Worm (Caenorhabditis elegans): ENCODE measurements around the gene D1054.8.

Gene D1054.8

ce11 chrV:10768892-10769291 lies 15.2 kb upstream of the D1054.8 start:
- TF ChIP-seq nfya-1 (tag; optimal IDR thresholded peaks at IDR 0.05; ENCODE audit: insufficient read depth) (no peak), tbx-2 (tag; optimal IDR thresholded peaks at IDR 0.05) (no peak), lin-15B (tag; optimal IDR thresholded peaks at IDR 0.05) (no peak), unc-62 (GFP tag; optimal IDR thresholded peaks at IDR 0.05) (no peak)

- TF ChIP-seq pha-4 (tag; optimal IDR thresholded peaks at IDR 0.05) (peak; percentile 47), elt-2 (tag; optimal IDR thresholded peaks at IDR 0.05) (peak; percentile 19), nfya-1 (tag; optimal IDR thresholded peaks at IDR 0.05; ENCODE audit: insufficient read depth) (no peak), egl-5 (tag; optimal IDR thresholded peaks at IDR 0.05) (peak; percentile 71), lin-39 (tag; optimal IDR thresholded peaks at IDR 0.05) (peak; percentile 37), fkh-10 (GFP tag; optimal IDR thresholded peaks at IDR 0.05) (no peak), pqm-1 (tag; optimal IDR thresholded peaks at IDR 0.05) (peak; percentile 1), ceh-28 (tag; optimal IDR thresholded peaks at IDR 0.05) (no peak), nhr-25 (tag; optimal IDR thresholded peaks at IDR 0.05) (no peak), lin-15B (tag; optimal IDR thresholded peaks at IDR 0.05) (peak; percentile 20), eor-1 (tag; optimal IDR thresholded peaks at IDR 0.05) (no peak), snpc-4 (tag; optimal IDR thresholded peaks at IDR 0.05) (peak; percentile 49), aly-2 (tag; optimal IDR thresholded peaks at IDR 0.05) (no peak), tbx-2 (tag; optimal IDR thresholded peaks at IDR 0.05) (no peak), skn-1 (tag; optimal IDR thresholded peaks at IDR 0.05) (peak; percentile 83), nhr-77 (tag; optimal IDR thresholded peaks at IDR 0.05) (no peak), nhr-43 (tag; optimal IDR thresholded peaks at IDR 0.05; ENCODE audit: poor library complexity, severe bottlenecking) (no peak), jun-1 (tag; optimal IDR thresholded peaks at IDR 0.05) (no peak), unc-39 (tag; optimal IDR thresholded peaks at IDR 0.05) (no peak)
These were observed 14.1 kb upstream of the D1054.8 start, which contains the start of the genes D1054.1 and pas-2 for ce11 chrV:10770026-10770425. Gene D1054.1 (minus strand): TSS chrV:10770217. Gene pas-2 (plus strand): TSS chrV:10770368.

ce11 chrV:10771390-10771789 lies 12.7 kb upstream of the D1054.8 start, which contains the start of gene D1054.3:
Gene D1054.3 (plus strand): TSS chrV:10771451.
- TF ChIP-seq aly-2 (tag; optimal IDR thresholded peaks at IDR 0.05), result no peak
- no peak for TF ChIP-seq mml-1 (tag; optimal IDR thresholded peaks at IDR 0.05)
- no peak for TF ChIP-seq pha-4 (tag; optimal IDR thresholded peaks at IDR 0.05)
- TF ChIP-seq nfya-1 (tag; optimal IDR thresholded peaks at IDR 0.05; ENCODE audit: insufficient read depth), result no peak

ce11 chrV:10773216-10773615 lies 10.9 kb upstream of the D1054.8 start:
- TF ChIP-seq nhr-23 (tag; optimal IDR thresholded peaks at IDR 0.05), result no peak

ce11 chrV:10776528-10777055 lies 7.5 kb upstream of the D1054.8 start, which contains the start of gene D1054.5:
Gene D1054.5 (minus strand): TSS chrV:10776578.
- TF ChIP-seq pqm-1 (tag; optimal IDR thresholded peaks at IDR 0.05) (peak; percentile 91), nhr-28 (tag; optimal IDR thresholded peaks at IDR 0.05) (no peak), R02D3.7 (tag; optimal IDR thresholded peaks at IDR 0.05) (no peak), fkh-10 (GFP tag; optimal IDR thresholded peaks at IDR 0.05) (no peak), daf-12 (tag; optimal IDR thresholded peaks at IDR 0.05) (no peak), ceh-9 (tag; optimal IDR thresholded peaks at IDR 0.05) (no peak), sea-2 (GFP tag; optimal IDR thresholded peaks at IDR 0.05) (no peak), zag-1 (tag; optimal IDR thresholded peaks at IDR 0.05) (no peak), elt-2 (tag; optimal IDR thresholded peaks at IDR 0.05) (peak; percentile 94), nhr-77 (tag; optimal IDR thresholded peaks at IDR 0.05) (no peak), unc-62 (GFP tag; optimal IDR thresholded peaks at IDR 0.05) (no peak), ceh-28 (tag; optimal IDR thresholded peaks at IDR 0.05) (peak; percentile 64), nhr-43 (tag; optimal IDR thresholded peaks at IDR 0.05; ENCODE audit: poor library complexity, severe bottlenecking) (no peak), pha-4 (tag; optimal IDR thresholded peaks at IDR 0.05) (peak; percentile 46), tbx-2 (tag; optimal IDR thresholded peaks at IDR 0.05) (no peak), elt-3 (tag; optimal IDR thresholded peaks at IDR 0.05) (no peak), nhr-67 (tag; optimal IDR thresholded peaks at IDR 0.05) (no peak), jun-1 (tag; optimal IDR thresholded peaks at IDR 0.05) (peak; percentile 80), hmg-11 (tag; optimal IDR thresholded peaks at IDR 0.05) (no peak), lin-15B (tag; optimal IDR thresholded peaks at IDR 0.05) (no peak), snpc-4 (tag; optimal IDR thresholded peaks at IDR 0.05) (no peak)

All from whole organism, L3 larva.